Fruit fly (Drosophila melanogaster) whole organism, embryonic: ENCODE data around the gene Ublcp1.

Experiments used
- CG10543 ChIP-seq: fragments of 200-800 bp; sonication (Bioruptor generic); optimal IDR thresholded peaks from 3 replicates; lab custom pipeline; 2017; ENCODE audit warnings: missing biosample characterization, mild to moderate bottlenecking, missing genetic modification characterization, moderate library complexity
- CG11504 ChIP-seq: fragments of 200-800 bp; sonication (Bioruptor generic); optimal IDR thresholded peaks from 3 replicates; lab custom pipeline; 2019; ENCODE audit warnings: missing biosample characterization, mild to moderate bottlenecking, missing genetic modification characterization, moderate library complexity
- CG11560 ChIP-seq: fragments of 200-800 bp; sonication (Bioruptor generic); IDR thresholded peaks from 3 replicates; pipeline ENCODE4 v1.3.6; 2022; ENCODE audit warnings: missing biosample characterization, missing genetic modification characterization
- CG12391 ChIP-seq: fragments of 200-800 bp; sonication (Bioruptor generic); optimal IDR thresholded peaks from 3 replicates; lab custom pipeline; 2018; ENCODE audit warnings: missing biosample characterization, mild to moderate bottlenecking, missing genetic modification characterization, moderate library complexity
- CG12769 ChIP-seq: fragments of 200-800 bp; sonication (Bioruptor generic); optimal IDR thresholded peaks from 2 replicates; lab custom pipeline; 2019; ENCODE audit warnings: missing biosample characterization, mild to moderate bottlenecking, missing genetic modification characterization, moderate library complexity
- CG13775 ChIP-seq: fragments of 200-800 bp; sonication (Bioruptor generic); optimal IDR thresholded peaks from 3 replicates; lab custom pipeline; 2017; ENCODE audit warnings: missing biosample characterization, mild to moderate bottlenecking, missing genetic modification characterization
- CG14050 ChIP-seq: fragments of 200-800 bp; sonication (Bioruptor generic); IDR thresholded peaks from 3 replicates; pipeline ENCODE4 v1.3.6; 2022; ENCODE audit warnings: missing biosample characterization, missing genetic modification characterization
- CG14710 ChIP-seq: fragments of 200-800 bp; sonication (Bioruptor generic); optimal IDR thresholded peaks from 3 replicates; lab custom pipeline; 2019; ENCODE audit warnings: missing biosample characterization, mild to moderate bottlenecking, missing genetic modification characterization, moderate library complexity
- CG15269 ChIP-seq: fragments of 200-800 bp; sonication (Bioruptor generic); optimal IDR thresholded peaks from 2 replicates; lab custom pipeline; 2018; ENCODE audit warnings: missing biosample characterization, mild to moderate bottlenecking, missing genetic modification characterization, moderate library complexity
- CG18011 ChIP-seq: fragments of 200-800 bp; sonication (Bioruptor generic); optimal IDR thresholded peaks from 2 replicates; lab custom pipeline; 2017; ENCODE audit warnings: missing biosample characterization, missing genetic modification characterization, mild to moderate bottlenecking, moderate library complexity, missing genotype
- CG30020 ChIP-seq: fragments of 200-800 bp; optimal IDR thresholded peaks from 2 replicates; lab custom pipeline; 2019; ENCODE audit warnings: missing biosample characterization, mild to moderate bottlenecking, missing genetic modification characterization, moderate library complexity
- CG32532 ChIP-seq: fragments of 200-800 bp; sonication (Bioruptor generic); IDR thresholded peaks from 2 replicates; pipeline ENCODE4 v1.3.6; 2022; ENCODE audit warnings: missing biosample characterization, missing genetic modification characterization
- CG5245 ChIP-seq: fragments of 200-800 bp; sonication (Bioruptor generic); optimal IDR thresholded peaks from 3 replicates; lab custom pipeline; 2016; ENCODE audit warnings: missing biosample characterization, missing genetic modification characterization
- CG6175 ChIP-seq: fragments of 200-800 bp; sonication (Bioruptor generic); IDR thresholded peaks from 3 replicates; pipeline ENCODE4 v1.3.6; 2022; ENCODE audit warnings: missing biosample characterization, missing genetic modification characterization
- CG7987 ChIP-seq: fragments of 200-800 bp; sonication (Bioruptor generic); optimal IDR thresholded peaks from 2 replicates; lab custom pipeline; 2018; ENCODE audit warnings: missing biosample characterization, mild to moderate bottlenecking, missing genetic modification characterization, moderate library complexity
- CG8290 ChIP-seq, 3 experiments: fragments of 200-800 bp; sonication (Bioruptor generic); optimal IDR thresholded peaks; 2 replicates each; lab custom pipeline; 2016 to 2019; ENCODE audit warnings: missing biosample characterization in 3 of 3, missing genetic modification characterization in 3 of 3, mild to moderate bottlenecking in 2 of 3, moderate library complexity in 1 of 3
- CG8388 ChIP-seq: fragments of 200-800 bp; sonication (Bioruptor generic); optimal IDR thresholded peaks from 2 replicates; lab custom pipeline; 2019; ENCODE audit warnings: missing biosample characterization, mild to moderate bottlenecking, missing genetic modification characterization, moderate library complexity
- CG8924 ChIP-seq: fragments of 200-800 bp; optimal IDR thresholded peaks from 3 replicates; lab custom pipeline; 2019; ENCODE audit warnings: missing biosample characterization, mild to moderate bottlenecking, missing genetic modification characterization, moderate library complexity
- CG9797 ChIP-seq: fragments of 200-800 bp; sonication (Bioruptor generic); optimal IDR thresholded peaks from 3 replicates; lab custom pipeline; 2018; ENCODE audit warnings: missing biosample characterization, mild to moderate bottlenecking, missing genetic modification characterization
- Deaf1 ChIP-seq: fragments of 200-800 bp; optimal IDR thresholded peaks from 3 replicates; lab custom pipeline; 2019; ENCODE audit warnings: missing biosample characterization, mild to moderate bottlenecking, missing genetic modification characterization, moderate library complexity
- Eip74EF ChIP-seq, 2 experiments: fragments of 200-800 bp in 1 of 2; fragments of >200 bp in 1 of 2; sonication (Bioruptor generic) in 1 of 2; optimal IDR thresholded peaks; 2 replicates each; lab custom pipeline; 2017 to 2019; ENCODE audit warnings: missing biosample characterization in 2 of 2, missing genetic modification characterization in 2 of 2, mild to moderate bottlenecking in 1 of 2, moderate library complexity in 1 of 2
- Fer1 ChIP-seq: fragments of 200-800 bp; sonication (Bioruptor generic); optimal IDR thresholded peaks from 2 replicates; lab custom pipeline; 2017; ENCODE audit warnings: missing biosample characterization, mild to moderate bottlenecking, missing genetic modification characterization
- HmgZ ChIP-seq: fragments of 200-800 bp; sonication (Bioruptor generic); optimal IDR thresholded peaks from 2 replicates; lab custom pipeline; 2018; ENCODE audit warnings: missing biosample characterization, mild to moderate bottlenecking, missing genetic modification characterization
- Hr78 ChIP-seq, 2 experiments: fragments of 200-800 bp in 1 of 2; fragments of >200 bp in 1 of 2; sonication (Bioruptor generic) in 1 of 2; optimal IDR thresholded peaks; 2 replicates each; lab custom pipeline; 2017 to 2019; ENCODE audit warnings: missing biosample characterization in 2 of 2, missing genetic modification characterization in 2 of 2, mild to moderate bottlenecking in 1 of 2, moderate library complexity in 1 of 2
- Med ChIP-seq: fragments of 200-800 bp; sonication (Bioruptor generic); peaks from one replicate; lab custom pipeline; 2016; ENCODE audit warnings: missing biosample characterization, missing genetic modification characterization, mild to moderate bottlenecking, inconsistent platforms, moderate library complexity
- NfI ChIP-seq: fragments of 200-800 bp; sonication (Bioruptor generic); optimal IDR thresholded peaks from 3 replicates; lab custom pipeline; 2018; ENCODE audit warnings: missing biosample characterization, mild to moderate bottlenecking, missing genetic modification characterization, moderate library complexity
- Ptx1 ChIP-seq: fragments of 200-800 bp; sonication (Bioruptor generic); IDR thresholded peaks from 2 replicates; pipeline ENCODE4 v1.3.6; 2022; ENCODE audit warnings: missing biosample characterization, missing genetic modification characterization
- Scr ChIP-seq: fragments of 200-800 bp; sonication (Bioruptor generic); IDR thresholded peaks from 2 replicates; pipeline ENCODE4 v1.3.6; 2022; ENCODE audit warnings: missing biosample characterization, missing genetic modification characterization; ENCODE audit not compliant: partially characterized antibody
- Spps ChIP-seq: fragments of 200-800 bp; sonication (Bioruptor generic); optimal IDR thresholded peaks from 2 replicates; lab custom pipeline; 2018; ENCODE audit warnings: missing biosample characterization, mild to moderate bottlenecking, missing genetic modification characterization
- Xbp1 ChIP-seq: fragments of 200-800 bp; sonication (Bioruptor generic); optimal IDR thresholded peaks from 3 replicates; lab custom pipeline; 2016; ENCODE audit warnings: missing biosample characterization, mild to moderate bottlenecking, missing genetic modification characterization
- abd-A ChIP-seq: fragments of 200-800 bp; sonication (Bioruptor generic); optimal IDR thresholded peaks from 3 replicates; lab custom pipeline; 2019; ENCODE audit warnings: missing biosample characterization, mild to moderate bottlenecking, missing genetic modification characterization, moderate library complexity
- amos ChIP-seq: fragments of 200-800 bp; sonication (Bioruptor generic); IDR thresholded peaks from 2 replicates; pipeline ENCODE4 v1.3.6; 2022; ENCODE audit warnings: missing biosample characterization, missing genetic modification characterization; ENCODE audit not compliant: partially characterized antibody
- bowl ChIP-seq: fragments of 200-800 bp; sonication (Bioruptor generic); IDR thresholded peaks from 2 replicates; pipeline ENCODE4 v1.3.6; 2022; ENCODE audit warnings: missing biosample characterization, missing genetic modification characterization
- br ChIP-seq: fragments of >200 bp; optimal IDR thresholded peaks from 2 replicates; lab custom pipeline; 2017
- chinmo ChIP-seq: fragments of 200-800 bp; sonication (Bioruptor generic); IDR thresholded peaks from 4 replicates; pipeline ENCODE4 v1.3.6; 2022; ENCODE audit warnings: missing biosample characterization, missing genetic modification characterization; ENCODE audit not compliant: partially characterized antibody
- ci ChIP-seq: fragments of 200-800 bp; sonication (Bioruptor generic); IDR thresholded peaks from 3 replicates; pipeline ENCODE4 v1.3.6; 2022; ENCODE audit warnings: missing biosample characterization, missing genetic modification characterization
- corto ChIP-seq: fragments of 200-800 bp; sonication (Bioruptor generic); optimal IDR thresholded peaks from 2 replicates; lab custom pipeline; 2016; ENCODE audit warnings: missing biosample characterization, mild to moderate bottlenecking, missing genetic modification characterization, moderate library complexity
- grn ChIP-seq: fragments of 200-800 bp; sonication (Bioruptor generic); optimal IDR thresholded peaks from 3 replicates; lab custom pipeline; 2017; ENCODE audit warnings: missing biosample characterization, missing genetic modification characterization
- klu ChIP-seq: fragments of 200-800 bp; sonication (Bioruptor generic); IDR thresholded peaks from 2 replicates; pipeline ENCODE4 v1.3.6; 2022; ENCODE audit warnings: missing biosample characterization, missing genetic modification characterization
- mirr ChIP-seq: fragments of 200-800 bp; sonication (Bioruptor generic); optimal IDR thresholded peaks from 3 replicates; lab custom pipeline; 2018; ENCODE audit warnings: missing biosample characterization, mild to moderate bottlenecking, missing genetic modification characterization
- pros ChIP-seq: fragments of 200-800 bp; sonication (Bioruptor generic); optimal IDR thresholded peaks from 3 replicates; lab custom pipeline; 2019; ENCODE audit warnings: missing biosample characterization, mild to moderate bottlenecking, missing genetic modification characterization, moderate library complexity
- sd ChIP-seq: fragments of 200-800 bp; sonication (Bioruptor generic); optimal IDR thresholded peaks from 3 replicates; lab custom pipeline; 2018; ENCODE audit warnings: missing biosample characterization, mild to moderate bottlenecking, missing genetic modification characterization, moderate library complexity
- so ChIP-seq: fragments of 200-800 bp; sonication (Bioruptor generic); IDR thresholded peaks from 3 replicates; pipeline ENCODE4 v1.3.6; 2022; ENCODE audit warnings: missing biosample characterization, missing genetic modification characterization
- sob ChIP-seq: fragments of 200-800 bp; sonication (Bioruptor generic); IDR thresholded peaks from 2 replicates; pipeline ENCODE4 v1.3.6; 2022; ENCODE audit warnings: missing biosample characterization, missing genetic modification characterization
- tna ChIP-seq: fragments of 200-800 bp; sonication (Bioruptor generic); IDR thresholded peaks from 2 replicates; pipeline ENCODE4 v1.3.6; 2022; ENCODE audit warnings: missing biosample characterization, missing genetic modification characterization; ENCODE audit not compliant: partially characterized antibody
- vvl ChIP-seq: fragments of 200-800 bp; sonication (Bioruptor generic); IDR thresholded peaks from 2 replicates; pipeline ENCODE4 v1.3.6; 2022; ENCODE audit warnings: missing biosample characterization, missing genetic modification characterization

Gene Ublcp1

DNA sequence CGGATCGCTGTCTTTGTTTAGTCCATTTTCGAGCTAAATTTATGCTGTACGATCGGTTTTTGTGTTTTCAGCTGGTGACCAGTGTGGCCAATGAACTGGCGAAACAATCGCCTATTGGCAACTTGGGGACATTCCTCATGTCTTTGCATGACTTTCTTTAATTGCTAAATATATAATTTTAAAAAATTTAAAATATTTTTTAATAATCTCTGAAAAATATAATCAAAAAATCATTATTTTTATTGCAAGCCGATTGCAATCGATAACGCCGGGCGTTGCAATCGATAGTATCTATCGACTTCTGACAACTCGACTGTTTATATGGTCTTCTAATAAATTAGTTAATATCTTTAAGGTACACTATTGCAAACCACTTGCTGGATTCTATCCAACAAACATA, at the start of gene Ublcp1, which contains the start of gene sav (continued):
- peak; percentile 11 for TF ChIP-seq HmgZ
- TF ChIP-seq amos (GFP tag; lab: Robert Waterston, UW), result peak; percentile 87
- peak; percentile 65 for TF ChIP-seq CG12391
- TF ChIP-seq CG14710, result peak; percentile 74
- TF ChIP-seq CG13775, result peak; percentile 40
- peak; percentile 69; the same call in 1 of the 2 replicates for TF ChIP-seq tna
- peak; percentile 41 for TF ChIP-seq Fer1 (GFP tag; lab: Kevin White, UChicago)
- TF ChIP-seq vvl (GFP tag; lab: Robert Waterston, UW), result peak; percentile 35
- TF ChIP-seq CG8388 (GFP tag; lab: Kevin White, UChicago), result peak; percentile 18
- peak; percentile 11 for TF ChIP-seq NfI
- 0 out of 2 replicates have a peak, but pooled peaks have one; percentile 19 for TF ChIP-seq sob (GFP tag; lab: Robert Waterston, UW)
- TF ChIP-seq CG32532 (GFP tag; lab: Robert Waterston, UW), result 0 out of 2 replicates have a peak, but pooled peaks have one; percentile 14
- TF ChIP-seq CG5245 (GFP tag; lab: Kevin White, UChicago), result no peak
- peak; percentile 93 for TF ChIP-seq Scr (GFP tag; lab: Robert Waterston, UW)
- TF ChIP-seq CG14050 (GFP tag; lab: Robert Waterston, UW), result no peak
- peak; percentile 54 for TF ChIP-seq CG8924 (tag; lab: Kevin White, UChicago)
- peak; percentile 71 for TF ChIP-seq CG9797 (GFP tag; lab: Kevin White, UChicago)
- TF ChIP-seq Ptx1 (GFP tag; lab: Robert Waterston, UW), result 0 out of 2 replicates have a peak, but pooled peaks have one; percentile 7
- TF ChIP-seq so (GFP tag; lab: Robert Waterston, UW), result no peak
- TF ChIP-seq CG30020, result peak; percentile 43

DNA sequence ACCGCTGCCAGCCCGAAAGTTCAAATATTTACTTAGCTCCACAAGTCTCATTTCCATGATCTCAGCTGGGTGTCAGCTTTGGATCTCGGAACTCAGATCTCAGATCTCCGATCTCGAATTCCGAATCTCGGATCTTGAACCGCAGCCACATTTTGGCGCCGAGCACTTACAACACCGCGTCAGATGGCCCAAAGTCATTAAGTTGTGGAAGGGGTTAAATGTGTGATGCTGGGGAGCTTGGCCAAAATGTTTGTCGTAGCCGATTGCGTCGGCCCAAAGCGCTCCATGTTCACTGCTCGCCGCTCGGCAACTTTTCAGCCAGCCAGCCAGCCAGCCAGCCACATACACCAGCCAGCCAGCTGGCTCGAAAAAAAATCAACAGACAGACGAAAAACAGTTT, 49.3 kb upstream of the Ublcp1 start, which contains the start of gene CG6688:
CG6688 (plus strand) TSS at position 396 of the 400 bp plus-strand sequence.
- TF ChIP-seq ci (GFP tag; lab: Robert Waterston, UW), result 0 out of 3 replicates have a peak, but pooled peaks have one; percentile 30
- TF ChIP-seq sd (tag; lab: Kevin White, UChicago), result peak; percentile 90
- peak; percentile 92 for TF ChIP-seq grn (GFP tag; lab: Kevin White, UChicago)
- TF ChIP-seq abd-A (tag; lab: Kevin White, UChicago), result peak; percentile 29
- TF ChIP-seq CG7987 (GFP tag; lab: Kevin White, UChicago), result peak; percentile 19
- peak; percentile 27 for TF ChIP-seq CG10543 (GFP tag; lab: Kevin White, UChicago)
- no peak for TF ChIP-seq CG11560 (tag; lab: Robert Waterston, UW)
- no peak for TF ChIP-seq Xbp1 (GFP tag; lab: Kevin White, UChicago)
- peak; percentile 50 for TF ChIP-seq Deaf1 (tag; lab: Kevin White, UChicago)
- peak; percentile 1 for TF ChIP-seq CG11504 (tag; lab: Kevin White, UChicago)
- TF ChIP-seq CG18011 (GFP tag; lab: Kevin White, UChicago), result peak; percentile 74
- TF ChIP-seq bowl (GFP tag; lab: Robert Waterston, UW), result no peak
- TF ChIP-seq br (lab: Kevin White, UChicago), result no peak
- no peak for TF ChIP-seq CG8290 (GFP tag; optimal IDR thresholded peaks at IDR 0.05; lab: Kevin White, UChicago)
- peak in 1 of 2 experiments; percentile 7 for TF ChIP-seq CG8290 (tag; optimal IDR thresholded peaks at IDR 0.05; lab: Kevin White, UChicago)
- TF ChIP-seq mirr (GFP tag; lab: Kevin White, UChicago), result peak; percentile 20
- TF ChIP-seq Eip74EF (GFP tag; optimal IDR thresholded peaks at IDR 0.05; lab: Kevin White, UChicago), result peak in 1 of 2 experiments; percentile 8
- peak; percentile 48 for TF ChIP-seq CG12769 (tag; lab: Kevin White, UChicago)
- TF ChIP-seq chinmo (GFP tag; lab: Robert Waterston, UW), result peak; percentile 82; the same call in 3 of the 4 replicates
- TF ChIP-seq CG15269 (tag; lab: Kevin White, UChicago), result peak; percentile 41
- no peak for TF ChIP-seq corto (GFP tag; lab: Kevin White, UChicago)
- TF ChIP-seq Spps (tag; lab: Kevin White, UChicago), result no peak
- TF ChIP-seq klu (GFP tag; lab: Robert Waterston, UW), result no peak
- TF ChIP-seq Hr78 (GFP tag; optimal IDR thresholded peaks at IDR 0.05; lab: Kevin White, UChicago), result peak in 1 of 2 experiments; percentile 35
- peak; percentile 6 for TF ChIP-seq pros (GFP tag; lab: Kevin White, UChicago)
- peak; percentile 75; the same call in 1 of the 3 replicates for TF ChIP-seq CG6175 (GFP tag; lab: Robert Waterston, UW)
- peak; percentile 73 for TF ChIP-seq Med (GFP tag; lab: Kevin White, UChicago)
